Worm (Caenorhabditis elegans) whole organism, late embryonic: ENCODE results near the gene algn-13.
A peak's percentile ranks its signal among the peaks of the same experiment; 100 is the strongest.

Experiments used
- C08G9.2 ChIP-seq: sonication (generic microtip); optimal IDR thresholded peaks from 2 replicates; lab custom pipeline; 2016; ENCODE audit warnings: mild to moderate bottlenecking, missing genetic modification characterization, moderate library complexity, missing compliant biosample characterization
- C38D4.7 ChIP-seq: fragments of 200-800 bp; sonication (Bioruptor generic); optimal IDR thresholded peaks from 2 replicates; lab custom pipeline; 2018; ENCODE audit warnings: mild to moderate bottlenecking, missing genetic modification characterization, moderate library complexity, missing compliant biosample characterization
- K02D7.2 ChIP-seq: sonication (generic microtip); optimal IDR thresholded peaks from 2 replicates; lab custom pipeline; 2017; ENCODE audit warnings: mild to moderate bottlenecking, missing genetic modification characterization, missing compliant biosample characterization
- K09A11.1 ChIP-seq: sonication (generic microtip); optimal IDR thresholded peaks from 2 replicates; lab custom pipeline; 2017; ENCODE audit warnings: antibody characterized with exemption, mild to moderate bottlenecking, missing genetic modification characterization, missing compliant biosample characterization; ENCODE audit not compliant: insufficient read depth
- T23F11.4 ChIP-seq: fragments of 200-800 bp; sonication (Bioruptor generic); optimal IDR thresholded peaks from 2 replicates; lab custom pipeline; 2018; ENCODE audit warnings: mild to moderate bottlenecking, missing genetic modification characterization, missing compliant biosample characterization
- Y22D7AL.16 ChIP-seq: sonication (generic microtip); optimal IDR thresholded peaks from 2 replicates; lab custom pipeline; 2016; ENCODE audit warnings: missing genetic modification characterization, missing compliant biosample characterization
- ahr-1 ChIP-seq: sonication (generic microtip); optimal IDR thresholded peaks from 2 replicates; lab custom pipeline; 2016; ENCODE audit warnings: missing genetic modification characterization, missing compliant biosample characterization
- ama-1 ChIP-seq: fragments of 150-350 bp; optimal IDR thresholded peaks from 2 replicates; lab custom pipeline; 2014
- ceh-14 ChIP-seq: sonication (generic microtip); optimal IDR thresholded peaks from 2 replicates; lab custom pipeline; 2016; ENCODE audit warnings: missing genotype, missing genetic modification characterization, missing compliant biosample characterization
- ceh-18 ChIP-seq: sonication (generic microtip); optimal IDR thresholded peaks from 2 replicates; lab custom pipeline; 2016; ENCODE audit warnings: missing genetic modification characterization, missing compliant biosample characterization
- ceh-2 ChIP-seq: sonication (generic microtip); optimal IDR thresholded peaks from 2 replicates; lab custom pipeline; 2016; ENCODE audit warnings: missing genotype, missing genetic modification characterization, missing compliant biosample characterization
- ceh-22 ChIP-seq: sonication (generic microtip); optimal IDR thresholded peaks from 2 replicates; lab custom pipeline; 2017; ENCODE audit warnings: missing biosample characterization, missing genetic modification characterization
- ceh-31 ChIP-seq: sonication (generic microtip); optimal IDR thresholded peaks from 2 replicates; lab custom pipeline; 2016; ENCODE audit warnings: missing genetic modification characterization, missing compliant biosample characterization
- ceh-45 ChIP-seq: fragments of 200-800 bp; sonication (Bioruptor generic); IDR thresholded peaks from 2 replicates; pipeline ENCODE4 v1.3.6; 2022; ENCODE audit warnings: missing genetic modification reagents, missing genetic modification characterization, missing compliant biosample characterization
- ceh-6 ChIP-seq: fragments of 200-800 bp; sonication (Bioruptor generic); optimal IDR thresholded peaks from 2 replicates; lab custom pipeline; 2018; ENCODE audit warnings: mild to moderate bottlenecking, missing genetic modification characterization, missing compliant biosample characterization
- ceh-9 ChIP-seq: sonication (generic microtip); optimal IDR thresholded peaks from 2 replicates; lab custom pipeline; 2016; ENCODE audit warnings: mild to moderate bottlenecking, missing genetic modification characterization, inconsistent platforms, missing compliant biosample characterization
- che-1 ChIP-seq: sonication (generic microtip); optimal IDR thresholded peaks from 2 replicates; lab custom pipeline; 2016; ENCODE audit warnings: mild to moderate bottlenecking, missing genetic modification characterization, missing compliant biosample characterization
- dmd-4 ChIP-seq: sonication (generic microtip); optimal IDR thresholded peaks from 2 replicates; lab custom pipeline; 2016; ENCODE audit warnings: borderline replicate concordance, missing genetic modification characterization, missing compliant biosample characterization
- elt-2 ChIP-seq: sonication (generic microtip); optimal IDR thresholded peaks from 2 replicates; lab custom pipeline; 2016; ENCODE audit warnings: missing genetic modification reagents, missing genetic modification characterization, missing compliant biosample characterization
- elt-4 ChIP-seq: sonication (generic microtip); optimal IDR thresholded peaks from 2 replicates; lab custom pipeline; 2016; ENCODE audit warnings: missing genetic modification characterization, missing compliant biosample characterization
- ets-4 ChIP-seq: sonication (generic microtip); optimal IDR thresholded peaks from 2 replicates; lab custom pipeline; 2016; ENCODE audit warnings: missing genetic modification characterization, missing compliant biosample characterization
- fax-1 ChIP-seq: sonication (generic microtip); optimal IDR thresholded peaks from 2 replicates; lab custom pipeline; 2016; ENCODE audit warnings: missing genotype, missing genetic modification characterization, missing compliant biosample characterization
- fkh-10 ChIP-seq: fragments of 150-350 bp; optimal IDR thresholded peaks from 2 replicates; lab custom pipeline; 2014; ENCODE audit warnings: missing biosample characterization, missing genetic modification reagents, missing genetic modification characterization
- gmeb-2 ChIP-seq: sonication (generic microtip); optimal IDR thresholded peaks from 2 replicates; lab custom pipeline; 2016; ENCODE audit warnings: missing genetic modification characterization, inconsistent platforms, missing compliant biosample characterization
- hlh-13 ChIP-seq: fragments of 200-800 bp; sonication (Bioruptor generic); optimal IDR thresholded peaks from 2 replicates; lab custom pipeline; 2018; ENCODE audit warnings: mild to moderate bottlenecking, missing genetic modification characterization, missing compliant biosample characterization
- hlh-15 ChIP-seq: sonication (generic microtip); optimal IDR thresholded peaks from 2 replicates; lab custom pipeline; 2016; ENCODE audit warnings: missing genetic modification characterization, missing compliant biosample characterization
- hlh-30 ChIP-seq: sonication (generic microtip); optimal IDR thresholded peaks from 2 replicates; lab custom pipeline; 2017; ENCODE audit warnings: antibody characterized with exemption, missing genetic modification characterization, missing compliant biosample characterization; ENCODE audit not compliant: insufficient read depth
- hlh-6 ChIP-seq: sonication (generic microtip); optimal IDR thresholded peaks from 2 replicates; lab custom pipeline; 2016; ENCODE audit warnings: missing genotype, missing genetic modification characterization, missing compliant biosample characterization
- lim-6 ChIP-seq: sonication (generic microtip); optimal IDR thresholded peaks from 2 replicates; lab custom pipeline; 2016; ENCODE audit warnings: missing genetic modification characterization, missing compliant biosample characterization
- lin-11 ChIP-seq: fragments of 200-800 bp; sonication (Bioruptor generic); optimal IDR thresholded peaks from 2 replicates; lab custom pipeline; 2018; ENCODE audit warnings: mild to moderate bottlenecking, missing genetic modification characterization, missing compliant biosample characterization
- madf-2 ChIP-seq: sonication (generic microtip); optimal IDR thresholded peaks from 2 replicates; lab custom pipeline; 2017; ENCODE audit warnings: missing genetic modification characterization, missing compliant biosample characterization
- mec-3 ChIP-seq: sonication (generic microtip); optimal IDR thresholded peaks from 2 replicates; lab custom pipeline; 2016; ENCODE audit warnings: borderline replicate concordance, missing genetic modification characterization, missing compliant biosample characterization
- nfya-1 ChIP-seq: sonication (generic microtip); optimal IDR thresholded peaks from 2 replicates; lab custom pipeline; 2017; ENCODE audit warnings: missing genetic modification characterization, mild to moderate bottlenecking, missing compliant biosample characterization, antibody characterized with exemption, moderate library complexity
- nhr-11 ChIP-seq: fragments of 150-350 bp; optimal IDR thresholded peaks from 2 replicates; lab custom pipeline; 2014; ENCODE audit warnings: missing biosample characterization, missing genetic modification characterization
- npax-4 ChIP-seq: sonication (generic microtip); optimal IDR thresholded peaks from 2 replicates; lab custom pipeline; 2016; ENCODE audit warnings: missing genetic modification characterization, missing compliant biosample characterization
- odd-2 ChIP-seq: sonication (generic microtip); optimal IDR thresholded peaks from 2 replicates; lab custom pipeline; 2017; ENCODE audit warnings: antibody characterized with exemption, mild to moderate bottlenecking, missing genetic modification characterization, missing compliant biosample characterization
- pat-9 ChIP-seq: fragments of 200-800 bp; sonication (Bioruptor generic); optimal IDR thresholded peaks from 2 replicates; lab custom pipeline; 2018; ENCODE audit warnings: mild to moderate bottlenecking, missing genetic modification characterization, moderate library complexity, missing compliant biosample characterization
- pax-1 ChIP-seq: fragments of 150-350 bp; optimal IDR thresholded peaks from 2 replicates; lab custom pipeline; 2014; ENCODE audit warnings: missing biosample characterization, missing genetic modification characterization
- pha-2 ChIP-seq: sonication (generic microtip); optimal IDR thresholded peaks from 2 replicates; lab custom pipeline; 2017; ENCODE audit warnings: mild to moderate bottlenecking, missing genetic modification characterization, missing compliant biosample characterization
- pha-4 ChIP-seq: fragments of 150-350 bp; optimal IDR thresholded peaks from 2 replicates; lab custom pipeline; 2018; ENCODE audit warnings: missing biosample characterization, missing genetic modification reagents, missing genetic modification characterization
- pqm-1 ChIP-seq: sonication (generic microtip); optimal IDR thresholded peaks from 2 replicates; lab custom pipeline; 2016; ENCODE audit warnings: missing genetic modification characterization, missing compliant biosample characterization
- rnt-1 ChIP-seq: sonication (generic microtip); optimal IDR thresholded peaks from 2 replicates; lab custom pipeline; 2016; ENCODE audit warnings: missing genetic modification characterization, missing compliant biosample characterization
- sdc-2 ChIP-seq: sonication (generic microtip); optimal IDR thresholded peaks from 2 replicates; lab custom pipeline; 2016; ENCODE audit warnings: missing genotype, missing genetic modification characterization, missing compliant biosample characterization
- sox-2 ChIP-seq: fragments of 200-800 bp; sonication (Bioruptor generic); IDR thresholded peaks from 2 replicates; pipeline ENCODE4 v1.3.6; 2022; ENCODE audit warnings: missing genetic modification reagents, missing genetic modification characterization, missing compliant biosample characterization
- tbx-2 ChIP-seq: sonication (generic microtip); optimal IDR thresholded peaks from 2 replicates; lab custom pipeline; 2016; ENCODE audit warnings: missing genetic modification characterization, missing compliant biosample characterization
- ttx-3 ChIP-seq: sonication (generic microtip); optimal IDR thresholded peaks from 2 replicates; lab custom pipeline; 2016; ENCODE audit warnings: missing genetic modification reagents, missing genetic modification characterization, missing compliant biosample characterization
- unc-3 ChIP-seq, 2 experiments: fragments of 200-800 bp in 1 of 2; sonication (Bioruptor generic) in 1 of 2; sonication (generic microtip) in 1 of 2; conservative IDR thresholded peaks in 1 of 2; optimal IDR thresholded peaks in 1 of 2; 2 replicates each; pipeline versions ENCODE4 v1.3.6 to Lab custom; 2016 to 2022; ENCODE audit warnings: missing compliant biosample characterization in 2 of 2, missing genetic modification characterization in 2 of 2, missing genetic modification reagents in 1 of 2
- unc-42 ChIP-seq: sonication (generic microtip); optimal IDR thresholded peaks from 2 replicates; lab custom pipeline; 2016; ENCODE audit warnings: missing genotype, missing genetic modification characterization, missing compliant biosample characterization
- unc-55 ChIP-seq: sonication (generic microtip); optimal IDR thresholded peaks from 2 replicates; lab custom pipeline; 2017; ENCODE audit warnings: missing biosample characterization, missing genetic modification reagents, missing genetic modification characterization
- unc-86 ChIP-seq: sonication (generic microtip); optimal IDR thresholded peaks from 2 replicates; lab custom pipeline; 2016; ENCODE audit warnings: missing genetic modification characterization, missing compliant biosample characterization
- zip-5 ChIP-seq: sonication (generic microtip); optimal IDR thresholded peaks from 2 replicates; lab custom pipeline; 2016; ENCODE audit warnings: missing genetic modification characterization, missing compliant biosample characterization
- ztf-16 ChIP-seq: sonication (generic microtip); optimal IDR thresholded peaks from 2 replicates; lab custom pipeline; 2017; ENCODE audit warnings: missing genetic modification characterization, missing compliant biosample characterization

The algn-13 gene

DNA sequence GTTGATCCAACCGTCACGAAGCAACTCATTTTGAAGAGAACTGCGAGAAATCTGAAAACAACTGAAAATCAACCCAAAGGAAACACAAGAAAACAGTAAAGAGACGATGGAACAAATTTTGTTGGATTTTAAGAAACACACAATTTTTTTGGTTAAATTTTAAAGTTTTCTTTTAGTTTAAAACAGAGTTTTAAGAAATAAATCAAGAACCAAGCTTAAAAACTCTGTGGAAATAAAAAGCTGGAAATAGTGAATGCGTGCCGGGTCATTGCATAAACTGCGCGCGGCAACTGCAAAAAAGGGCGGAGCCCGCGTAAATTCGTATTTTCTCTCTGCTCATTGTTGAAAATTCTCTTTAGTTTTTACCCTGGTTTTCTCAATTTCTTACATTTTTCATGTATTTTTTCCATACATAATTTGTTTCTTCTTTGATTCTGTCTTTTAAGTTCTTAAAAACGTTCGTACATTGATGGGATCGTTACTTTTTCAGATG, at the start of gene algn-13, which contains the start of gene R10D12.13:
Gene algn-13 (minus strand): TSS at position 51 of the 493 bp plus-strand sequence.
Gene R10D12.13 (plus strand): TSS at position 491 of the 493 bp plus-strand sequence.
- TF ChIP-seq unc-42 (tag; lab: Kevin White, UChicago) (peak; percentile 46), C08G9.2 (tag; lab: Kevin White, UChicago) (peak; percentile 73), ztf-16 (peak; percentile 78), npax-4 (tag; lab: Kevin White, UChicago) (peak; percentile 60), hlh-15 (tag; lab: Kevin White, UChicago) (peak; percentile 53), unc-86 (tag; lab: Kevin White, UChicago) (peak; percentile 64), K09A11.1 (tag; lab: Kevin White, UChicago) (peak; percentile 77), lin-11 (tag; lab: Kevin White, UChicago) (peak; percentile 69), ceh-18 (tag; lab: Kevin White, UChicago) (peak; percentile 45), K02D7.2 (tag; lab: Kevin White, UChicago) (peak; percentile 75), ceh-31 (peak; percentile 81), sdc-2 (tag; lab: Kevin White, UChicago) (peak; percentile 69), ama-1 (no peak), ttx-3 (tag; lab: Kevin White, UChicago) (peak; percentile 81), pqm-1 (tag; lab: Kevin White, UChicago) (no peak), unc-3 (GFP tag; conservative IDR thresholded peaks at IDR 0.05; lab: Robert Waterston, UW) (peak; percentile 65; the same call in 1 of the 2 replicates), unc-3 (tag; optimal IDR thresholded peaks at IDR 0.05; lab: Kevin White, UChicago) (peak; percentile 80), T23F11.4 (GFP tag; lab: Kevin White, UChicago) (peak; percentile 69), dmd-4 (peak; percentile 72), madf-2 (peak; percentile 50), fax-1 (tag; lab: Kevin White, UChicago) (peak; percentile 76), che-1 (peak; percentile 78), sox-2 (GFP tag; lab: Robert Waterston, UW) (peak; percentile 25; the same call in 1 of the 2 replicates), pha-4 (tag; lab: Kevin White, UChicago) (no peak), ceh-22 (tag; lab: Kevin White, UChicago) (no peak), ceh-14 (peak; percentile 90), ceh-45 (GFP tag; lab: Robert Waterston, UW) (peak; percentile 51; the same call in 1 of the 2 replicates), ceh-2 (tag; lab: Kevin White, UChicago) (peak; percentile 84), ceh-6 (peak; percentile 56), hlh-6 (tag; lab: Kevin White, UChicago) (peak; percentile 81), ahr-1 (tag; lab: Kevin White, UChicago) (peak; percentile 83), elt-4 (tag; lab: Kevin White, UChicago) (no peak), ets-4 (tag; lab: Kevin White, UChicago) (peak; percentile 10), C38D4.7 (GFP tag; lab: Kevin White, UChicago) (peak; percentile 77), tbx-2 (tag; lab: Kevin White, UChicago) (peak; percentile 90), lim-6 (tag; lab: Kevin White, UChicago) (peak; percentile 32), mec-3 (peak; percentile 1), hlh-30 (no peak), unc-55 (GFP tag; lab: Kevin White, UChicago) (no peak), nfya-1 (tag; lab: Kevin White, UChicago) (peak; percentile 78), fkh-10 (no peak), odd-2 (peak; percentile 82), rnt-1 (peak; percentile 75), zip-5 (tag; lab: Kevin White, UChicago) (peak; percentile 67), pax-1 (tag; lab: Kevin White, UChicago) (no peak), hlh-13 (GFP tag; lab: Kevin White, UChicago) (peak; percentile 66), elt-2 (tag; lab: Kevin White, UChicago) (peak; percentile 95), nhr-11 (tag; lab: Kevin White, UChicago) (no peak), pat-9 (tag; lab: Kevin White, UChicago) (peak; percentile 84), ceh-9 (tag; lab: Kevin White, UChicago) (no peak), pha-2 (tag; lab: Kevin White, UChicago) (peak; percentile 79), Y22D7AL.16 (tag; lab: Kevin White, UChicago) (peak; percentile 56), gmeb-2 (tag; lab: Kevin White, UChicago) (peak; percentile 72)
